Fruit fly (Drosophila melanogaster): Measurements from ENCODE around the gene ImpE1.

dm6 chr3L:8394944-8395343 is 22.7 kb downstream of the ImpE1 start:
- TF ChIP-seq CG8301 (tag; optimal IDR thresholded peaks at IDR 0.05) (no peak), CG8159 (tag; optimal IDR thresholded peaks at IDR 0.05) (no peak), gl (tag; optimal IDR thresholded peaks at IDR 0.05) (no peak), CG34367 (tag; optimal IDR thresholded peaks at IDR 0.05) (no peak), Pif1A (GFP tag; optimal IDR thresholded peaks at IDR 0.05) (no peak), CG32121 (GFP tag; IDR thresholded peaks at IDR 0.05) (0 out of 2 replicates have a peak, but pooled peaks have one; percentile 15), EcR (GFP tag; optimal IDR thresholded peaks at IDR 0.05) (no peak)
